Worm (Caenorhabditis elegans): ENCODE measurements around the gene lag-1.

ce11 chrIV:6092313-6092712 is 2.9 kb upstream of the lag-1 start, which contains the start of gene K08B4.7:
- TF ChIP-seq gei-17 (GFP tag; optimal IDR thresholded peaks at IDR 0.05), result no peak
- TF ChIP-seq ama-1 (optimal IDR thresholded peaks at IDR 0.05), result no peak
- no peak for TF ChIP-seq ama-1 (GFP tag; optimal IDR thresholded peaks at IDR 0.05)
- no peak for TF ChIP-seq snpc-4 (GFP tag; optimal IDR thresholded peaks at IDR 0.05)
- TF ChIP-seq snpc-4 (tag; optimal IDR thresholded peaks at IDR 0.05), result no peak
- no peak for TF ChIP-seq sea-2 (GFP tag; IDR thresholded peaks at IDR 0.05)
